Worm (Caenorhabditis elegans): ENCODE data around the gene elo-8.

DNA sequence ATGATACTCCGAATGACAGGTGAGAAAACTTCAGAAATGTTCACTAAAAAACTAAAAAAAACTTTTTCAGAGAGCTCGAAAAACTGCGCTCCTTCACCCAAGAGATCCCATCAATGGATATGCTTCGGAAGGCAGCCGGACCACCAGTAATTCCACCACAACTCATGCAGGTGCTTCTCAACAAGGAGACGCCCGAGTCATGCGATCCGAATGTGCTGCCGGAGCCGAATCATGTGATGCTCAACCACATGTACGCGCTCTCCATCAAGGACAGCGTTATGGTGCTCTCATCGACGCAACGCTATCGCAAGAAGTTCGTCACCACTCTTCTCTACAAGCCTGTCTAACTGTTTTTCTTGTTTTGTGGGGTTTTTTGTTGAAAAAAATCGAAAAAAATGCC lies 5.9 kb upstream of the elo-8 start:
- TF ChIP-seq nhr-11 (tag; optimal IDR thresholded peaks at IDR 0.05): no peak
- no peak for TF ChIP-seq pag-3 (tag; optimal IDR thresholded peaks at IDR 0.05; ENCODE audit: borderline replicate concordance)
- TF ChIP-seq fkh-6 (tag; optimal IDR thresholded peaks at IDR 0.05): no peak
- no peak for TF ChIP-seq sox-2 (GFP tag; IDR thresholded peaks at IDR 0.05)
- TF ChIP-seq pros-1 (tag; optimal IDR thresholded peaks at IDR 0.05): no peak
- no peak for TF ChIP-seq rnt-1 (tag; optimal IDR thresholded peaks at IDR 0.05)
- no peak for TF ChIP-seq nfya-1 (tag; optimal IDR thresholded peaks at IDR 0.05)
- TF ChIP-seq elt-2 (tag; optimal IDR thresholded peaks at IDR 0.05): no peak
- TF ChIP-seq pha-4 (tag; optimal IDR thresholded peaks at IDR 0.05): no peak
- TF ChIP-seq ceh-2 (tag; optimal IDR thresholded peaks at IDR 0.05): no peak
